Worm (Caenorhabditis elegans) whole organism, L3 larva: ENCODE data around the gene ZK1073.2.

Source experiments
- ZK546.5 ChIP-seq: sonication (generic microtip); optimal IDR thresholded peaks from 2 replicates; lab custom pipeline; 2017; ENCODE audit warnings: missing biosample characterization, missing genetic modification characterization
- aly-2 ChIP-seq: fragments of 150-350 bp; optimal IDR thresholded peaks from 2 replicates; lab custom pipeline; 2014; ENCODE audit warnings: missing biosample characterization, missing genetic modification characterization
- ceh-16 ChIP-seq: sonication (generic microtip); optimal IDR thresholded peaks from 2 replicates; lab custom pipeline; 2017; ENCODE audit warnings: missing biosample characterization, missing genetic modification characterization
- ceh-82 ChIP-seq: fragments of 150-350 bp; optimal IDR thresholded peaks from 2 replicates; lab custom pipeline; 2014; ENCODE audit warnings: missing biosample characterization, missing genetic modification characterization
- ceh-9 ChIP-seq: sonication (generic microtip); optimal IDR thresholded peaks from 2 replicates; lab custom pipeline; 2018; ENCODE audit warnings: missing biosample characterization, missing genetic modification characterization
- daf-12 ChIP-seq: fragments of 150-350 bp; optimal IDR thresholded peaks from 2 replicates; lab custom pipeline; 2014; ENCODE audit warnings: missing biosample characterization, missing genetic modification reagents, missing genetic modification characterization
- egl-27 ChIP-seq: sonication (generic microtip); optimal IDR thresholded peaks from 4 replicates; lab custom pipeline; 2017; ENCODE audit warnings: missing biosample characterization, missing genetic modification reagents, missing genetic modification characterization
- egl-5 ChIP-seq: fragments of 150-350 bp; optimal IDR thresholded peaks from 2 replicates; lab custom pipeline; 2017; ENCODE audit warnings: missing biosample characterization, missing genetic modification reagents, missing genetic modification characterization, inconsistent platforms
- elt-1 ChIP-seq: fragments of 150-350 bp; optimal IDR thresholded peaks from 2 replicates; lab custom pipeline; 2014; ENCODE audit warnings: missing biosample characterization, missing genetic modification characterization
- elt-2 ChIP-seq: sonication (generic microtip); optimal IDR thresholded peaks from 2 replicates; lab custom pipeline; 2016; ENCODE audit warnings: missing genetic modification reagents, mild to moderate bottlenecking, missing genetic modification characterization, missing compliant biosample characterization
- elt-3 ChIP-seq, 3 experiments: fragments of 150-350 bp in 1 of 3; sonication (generic microtip) in 2 of 3; optimal IDR thresholded peaks; 2 replicates in 2 of 3; 4 replicates in 1 of 3; lab custom pipeline; 2014 to 2017; ENCODE audit warnings: missing biosample characterization in 3 of 3, missing genetic modification characterization in 3 of 3
- eor-1 ChIP-seq, 2 experiments: fragments of 150-350 bp; optimal IDR thresholded peaks; 2 replicates each; lab custom pipeline; 2014 to 2018; ENCODE audit warnings: missing biosample characterization in 2 of 2, missing genetic modification characterization in 2 of 2
- fkh-10 ChIP-seq: sonication (generic microtip); optimal IDR thresholded peaks from 2 replicates; lab custom pipeline; 2017; ENCODE audit warnings: missing biosample characterization, missing genetic modification reagents, missing genetic modification characterization
- fkh-2 ChIP-seq: fragments of 150-350 bp; optimal IDR thresholded peaks from 2 replicates; lab custom pipeline; 2014; ENCODE audit warnings: missing biosample characterization, missing genetic modification reagents, missing genetic modification characterization
- fos-1 ChIP-seq: fragments of 150-350 bp; optimal IDR thresholded peaks from 2 replicates; lab custom pipeline; 2014; ENCODE audit warnings: missing biosample characterization, missing genetic modification characterization
- hmg-11 ChIP-seq: sonication (generic microtip); optimal IDR thresholded peaks from 2 replicates; lab custom pipeline; 2016; ENCODE audit warnings: missing genetic modification characterization, missing compliant biosample characterization
- jun-1 ChIP-seq: fragments of 150-350 bp; optimal IDR thresholded peaks from 2 replicates; lab custom pipeline; 2014; ENCODE audit warnings: missing biosample characterization, missing genetic modification reagents, missing genetic modification characterization
- lin-15B ChIP-seq: fragments of 150-350 bp; optimal IDR thresholded peaks from 2 replicates; lab custom pipeline; 2014; ENCODE audit warnings: missing biosample characterization, missing genetic modification characterization
- lin-39 ChIP-seq: fragments of 150-350 bp; optimal IDR thresholded peaks from 2 replicates; lab custom pipeline; 2018; ENCODE audit warnings: missing biosample characterization, missing genetic modification reagents, missing genetic modification characterization
- lsy-12 ChIP-seq: sonication (generic microtip); optimal IDR thresholded peaks from 2 replicates; lab custom pipeline; 2016; ENCODE audit warnings: mild to moderate bottlenecking, missing genetic modification characterization, missing compliant biosample characterization
- mdl-1 ChIP-seq: fragments of 150-350 bp; optimal IDR thresholded peaks from 2 replicates; lab custom pipeline; 2014; ENCODE audit warnings: missing biosample characterization, missing genetic modification characterization
- mml-1 ChIP-seq: fragments of 150-350 bp; sonication (generic microtip); optimal IDR thresholded peaks from 3 replicates; lab custom pipeline; 2014; ENCODE audit warnings: missing biosample characterization, missing genetic modification characterization
- nhr-11 ChIP-seq: fragments of 150-350 bp; optimal IDR thresholded peaks from 2 replicates; lab custom pipeline; 2014; ENCODE audit warnings: missing biosample characterization, missing genetic modification characterization
- nhr-12 ChIP-seq: fragments of 150-350 bp; optimal IDR thresholded peaks from 2 replicates; lab custom pipeline; 2014; ENCODE audit warnings: missing biosample characterization, missing genetic modification characterization
- nhr-23 ChIP-seq: fragments of 150-350 bp; optimal IDR thresholded peaks from 2 replicates; lab custom pipeline; 2014; ENCODE audit warnings: missing biosample characterization, missing genetic modification reagents, missing genetic modification characterization
- nhr-237 ChIP-seq: fragments of 150-350 bp; optimal IDR thresholded peaks from 2 replicates; lab custom pipeline; 2014; ENCODE audit warnings: missing biosample characterization, missing genetic modification characterization
- nhr-25 ChIP-seq: sonication (generic microtip); optimal IDR thresholded peaks from 2 replicates; lab custom pipeline; 2017; ENCODE audit warnings: missing biosample characterization, missing genetic modification characterization
- nhr-28 ChIP-seq: fragments of 150-350 bp; optimal IDR thresholded peaks from 2 replicates; lab custom pipeline; 2014; ENCODE audit warnings: missing biosample characterization, missing genetic modification characterization
- nhr-67 ChIP-seq: fragments of 150-350 bp; optimal IDR thresholded peaks from 2 replicates; lab custom pipeline; 2014; ENCODE audit warnings: missing biosample characterization, missing genetic modification characterization
- nhr-76 ChIP-seq: fragments of 150-350 bp; sonication (generic microtip); optimal IDR thresholded peaks from 5 replicates; lab custom pipeline; 2014; ENCODE audit warnings: missing biosample characterization, missing genetic modification characterization
- pha-4 ChIP-seq: fragments of 150-350 bp; optimal IDR thresholded peaks from 2 replicates; lab custom pipeline; 2014; ENCODE audit warnings: missing biosample characterization, missing genetic modification reagents, missing genetic modification characterization
- pqm-1 ChIP-seq: fragments of 150-350 bp; optimal IDR thresholded peaks from 2 replicates; lab custom pipeline; 2017; ENCODE audit warnings: missing biosample characterization, missing genetic modification characterization, inconsistent platforms
- sea-2 ChIP-seq: fragments of 150-350 bp; sonication (generic microtip); optimal IDR thresholded peaks from 4 replicates; lab custom pipeline; 2014; ENCODE audit warnings: missing biosample characterization, missing genetic modification reagents, missing genetic modification characterization
- skn-1 ChIP-seq: fragments of 150-350 bp; optimal IDR thresholded peaks from 2 replicates; lab custom pipeline; 2014; ENCODE audit warnings: missing biosample characterization, missing genetic modification characterization
- snpc-4 ChIP-seq: fragments of 150-350 bp; optimal IDR thresholded peaks from 2 replicates; lab custom pipeline; 2014; ENCODE audit warnings: missing biosample characterization, missing genetic modification characterization
- tbx-2 ChIP-seq: sonication (generic microtip); optimal IDR thresholded peaks from 2 replicates; lab custom pipeline; 2016; ENCODE audit warnings: mild to moderate bottlenecking, missing genetic modification characterization, missing compliant biosample characterization
- unc-62 ChIP-seq: fragments of 150-350 bp; sonication (generic microtip); optimal IDR thresholded peaks from 4 replicates; lab custom pipeline; 2014; ENCODE audit warnings: missing biosample characterization, missing genetic modification reagents, missing genetic modification characterization
- zag-1 ChIP-seq: fragments of 150-350 bp; optimal IDR thresholded peaks from 2 replicates; lab custom pipeline; 2014; ENCODE audit warnings: missing biosample characterization, missing genetic modification characterization
- ztf-4 ChIP-seq: fragments of 150-350 bp; optimal IDR thresholded peaks from 2 replicates; lab custom pipeline; 2014; ENCODE audit warnings: missing biosample characterization, missing genetic modification characterization

ZK1073.2 gene

DNA sequence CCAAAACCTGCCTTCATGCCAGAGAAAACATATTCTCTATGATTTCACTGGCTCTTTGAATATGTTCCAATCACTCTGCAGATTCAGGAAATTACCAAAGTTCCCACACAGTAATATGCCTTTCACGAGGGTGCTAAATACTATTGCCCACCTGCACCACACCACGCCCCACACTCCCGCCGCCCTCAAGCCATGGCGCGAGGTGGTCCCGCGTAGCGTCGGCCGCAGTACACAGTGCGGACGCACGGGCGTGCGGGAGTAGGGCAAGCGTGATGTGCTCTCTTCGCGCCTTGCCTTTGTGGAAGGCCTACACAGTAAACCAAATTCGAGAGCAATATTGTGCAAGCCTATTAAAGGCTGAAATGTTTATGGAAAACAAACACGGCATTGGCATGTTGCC, 54.0 kb downstream of the ZK1073.2 start:
- TF ChIP-seq daf-12 (tag; lab: Kevin White, UChicago) (no peak), unc-62 (no peak), nhr-76 (tag; lab: Kevin White, UChicago) (no peak), nhr-237 (tag; lab: Kevin White, UChicago) (no peak), nhr-12 (tag; lab: Kevin White, UChicago) (no peak), mml-1 (tag; lab: Kevin White, UChicago) (no peak), fkh-10 (GFP tag; lab: Kevin White, UChicago) (no peak), aly-2 (tag; lab: Kevin White, UChicago) (no peak), mdl-1 (tag; lab: Kevin White, UChicago) (no peak), nhr-11 (tag; lab: Kevin White, UChicago) (no peak), elt-3 (tag; optimal IDR thresholded peaks at IDR 0.05; lab: Kevin White, UChicago) (no peak), eor-1 (tag; optimal IDR thresholded peaks at IDR 0.05; lab: Kevin White, UChicago) (no peak), egl-27 (tag; lab: Kevin White, UChicago) (no peak), snpc-4 (tag; lab: Kevin White, UChicago) (no peak), fos-1 (tag; lab: Kevin White, UChicago) (no peak), elt-1 (no peak), ceh-82 (tag; lab: Kevin White, UChicago) (no peak), lsy-12 (tag; lab: Kevin White, UChicago) (no peak), sea-2 (GFP tag; lab: Kevin White, UChicago) (no peak)

DNA sequence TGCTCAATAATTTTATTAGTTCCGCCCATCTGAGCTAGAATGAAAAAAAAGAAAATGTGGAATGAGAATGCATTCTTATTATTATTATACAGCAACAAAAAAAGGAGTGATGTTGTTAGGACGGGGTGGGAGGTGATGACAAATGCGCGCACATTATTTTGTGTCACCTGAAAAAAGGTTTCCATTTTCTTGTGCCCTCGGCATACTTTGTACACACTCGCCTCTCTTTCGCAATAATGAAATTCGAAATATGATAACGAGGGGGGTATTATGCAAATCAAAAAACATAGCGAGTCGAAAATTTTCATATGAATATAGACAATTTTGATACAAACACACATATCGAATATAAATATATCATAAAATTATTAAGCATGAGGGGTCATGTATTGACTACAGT, 55.9 kb downstream of the ZK1073.2 start:
- TF ChIP-seq ceh-9 (tag; lab: Kevin White, UChicago) (no peak), snpc-4 (tag; lab: Kevin White, UChicago) (no peak), tbx-2 (tag; lab: Kevin White, UChicago) (no peak), eor-1 (tag; optimal IDR thresholded peaks at IDR 0.05; lab: Kevin White, UChicago) (no peak), skn-1 (tag; lab: Kevin White, UChicago) (peak; percentile 13), elt-2 (tag; lab: Kevin White, UChicago) (peak; percentile 32), nhr-23 (no peak), ztf-4 (no peak), elt-3 (tag; optimal IDR thresholded peaks at IDR 0.05; lab: Kevin White, UChicago) (no peak), nhr-11 (tag; lab: Kevin White, UChicago) (no peak)

- TF ChIP-seq nhr-12 (tag; lab: Kevin White, UChicago) (no peak), mdl-1 (tag; lab: Kevin White, UChicago) (peak; percentile 23), nhr-23 (no peak), unc-62 (no peak)
- TF ChIP-seq, all 47 proteins: peak for 1
Measured at ce11 chrX:16160924-16161323, 57.4 kb downstream of the ZK1073.2 start.

- TF ChIP-seq pha-4, result peak; percentile 16
- peak; percentile 84 for TF ChIP-seq elt-2 (tag; lab: Kevin White, UChicago)
- no peak for TF ChIP-seq egl-5 (tag; lab: Kevin White, UChicago)
- TF ChIP-seq pqm-1, result peak; percentile 64
- TF ChIP-seq nhr-67, result no peak
- TF ChIP-seq jun-1 (tag; lab: Kevin White, UChicago), result peak; percentile 64
- no peak for TF ChIP-seq unc-62
- no peak for TF ChIP-seq nhr-237 (tag; lab: Kevin White, UChicago)
Measured at ce11 chrX:16163402-16163801, 59.9 kb downstream of the ZK1073.2 start, which contains the start of gene F09C8.1. Gene F09C8.1, minus strand, starts transcription at chrX:16163524.

ce11 chrX:16166484-16166883, 63.0 kb downstream of the ZK1073.2 start:
- no peak for TF ChIP-seq ceh-82 (tag; lab: Kevin White, UChicago)
- peak; percentile 68 for TF ChIP-seq pqm-1
- TF ChIP-seq pha-4, result peak; percentile 39
- no peak for TF ChIP-seq ZK546.5 (tag; lab: Kevin White, UChicago)
- no peak for TF ChIP-seq sea-2 (GFP tag; lab: Kevin White, UChicago)
- no peak for TF ChIP-seq fos-1 (tag; lab: Kevin White, UChicago)
- TF ChIP-seq fkh-2 (tag; lab: Kevin White, UChicago), result no peak
- peak; percentile 73 for TF ChIP-seq elt-2 (tag; lab: Kevin White, UChicago)
- TF ChIP-seq nhr-23, result no peak

DNA sequence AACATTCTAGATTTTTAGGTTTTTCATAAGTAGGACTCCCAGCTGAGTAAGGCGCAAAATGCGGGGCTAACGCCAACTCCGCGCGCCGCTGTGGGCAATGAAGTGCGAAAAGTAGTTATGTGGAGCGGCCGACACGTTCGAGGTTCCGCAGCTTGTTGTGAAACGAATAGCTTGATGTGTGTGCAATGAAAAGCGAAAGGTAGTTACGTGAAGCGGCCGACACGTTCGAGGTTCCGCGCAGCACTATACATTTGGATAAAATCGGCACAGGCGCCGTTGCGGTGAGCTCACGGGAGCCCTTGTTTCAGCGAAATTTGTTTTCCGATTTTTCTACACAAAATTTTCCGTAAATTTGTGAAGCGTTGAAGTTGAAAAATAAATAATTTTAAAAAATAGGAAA, 63.5 kb downstream of the ZK1073.2 start:
- TF ChIP-seq sea-2 (GFP tag; lab: Kevin White, UChicago) (no peak), nhr-12 (tag; lab: Kevin White, UChicago) (no peak), pha-4 (no peak), mdl-1 (tag; lab: Kevin White, UChicago) (no peak), ceh-9 (tag; lab: Kevin White, UChicago) (no peak), lin-15B (tag; lab: Kevin White, UChicago) (no peak), skn-1 (tag; lab: Kevin White, UChicago) (no peak), nhr-28 (tag; lab: Kevin White, UChicago) (no peak), lin-39 (tag; lab: Kevin White, UChicago) (no peak), nhr-25 (tag; lab: Kevin White, UChicago) (no peak), nhr-67 (no peak), hmg-11 (no peak), mml-1 (tag; lab: Kevin White, UChicago) (no peak), zag-1 (tag; lab: Kevin White, UChicago) (no peak), tbx-2 (tag; lab: Kevin White, UChicago) (no peak), ceh-16 (tag; lab: Kevin White, UChicago) (no peak), egl-5 (tag; lab: Kevin White, UChicago) (no peak), ztf-4 (no peak), nhr-76 (tag; lab: Kevin White, UChicago) (no peak), egl-27 (tag; lab: Kevin White, UChicago) (no peak)
